Fruit fly (Drosophila melanogaster): Measurements from ENCODE around the gene Npc2d.
A peak's percentile ranks its signal among the peaks of the same experiment; 100 is the strongest.

Gene Npc2d

DNA sequence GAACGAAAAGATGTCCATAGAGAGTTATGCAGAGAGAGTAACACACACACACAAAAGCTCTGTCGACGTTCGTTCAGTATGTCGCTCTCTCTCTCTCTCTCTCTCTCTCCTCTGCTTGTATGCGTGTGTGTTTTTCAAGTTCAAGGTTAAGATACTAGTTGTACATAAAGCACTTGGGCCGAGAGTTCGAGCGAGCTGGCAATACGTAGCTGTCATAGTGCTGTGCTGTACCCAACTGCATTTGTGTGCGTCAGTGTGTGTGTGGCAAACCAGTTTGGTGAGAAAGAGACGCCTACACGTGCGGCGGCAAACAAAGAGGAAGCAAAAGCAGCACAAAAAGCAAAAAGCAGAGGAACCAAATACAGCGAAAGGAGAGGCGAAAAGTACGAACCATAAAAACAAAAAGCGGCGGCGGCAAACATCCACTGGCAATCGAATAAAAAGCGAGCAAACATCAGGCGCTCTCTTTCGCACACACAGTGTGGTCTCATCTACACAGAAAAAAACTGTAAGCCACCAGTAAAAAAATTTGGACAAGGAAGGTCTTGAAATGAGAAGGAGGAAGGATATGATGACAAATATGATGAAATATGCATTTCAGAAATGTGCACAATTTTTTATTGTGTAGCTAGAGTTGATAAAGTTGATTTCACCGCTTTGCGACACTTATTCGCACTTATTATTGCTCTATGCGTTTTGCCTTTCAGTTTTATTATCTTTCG lies 31.5 kb upstream of the Npc2d start (continued):
- no peak for TF ChIP-seq CG10543 (GFP tag; optimal IDR thresholded peaks at IDR 0.05)
- TF ChIP-seq Hsf (GFP tag; optimal IDR thresholded peaks at IDR 0.05): peak; percentile 75
- peak; percentile 81 for TF ChIP-seq CG32532 (GFP tag; IDR thresholded peaks at IDR 0.05)
- no peak for TF ChIP-seq Elba2 (GFP tag; optimal IDR thresholded peaks at IDR 0.05)
- peak; percentile 4; the same call in 1 of the 2 replicates for TF ChIP-seq Ravus (GFP tag; IDR thresholded peaks at IDR 0.05)
- peak; percentile 24 for TF ChIP-seq CG18262 (tag; optimal IDR thresholded peaks at IDR 0.05)
- TF ChIP-seq CG18476 (GFP tag; optimal IDR thresholded peaks at IDR 0.05): no peak
- TF ChIP-seq CG13624 (GFP tag; optimal IDR thresholded peaks at IDR 0.05): peak; percentile 72
- 0 out of 2 replicates have a peak, but pooled peaks have one; percentile 9 for TF ChIP-seq danr (GFP tag; IDR thresholded peaks at IDR 0.05)
- TF ChIP-seq Hand (GFP tag; optimal IDR thresholded peaks at IDR 0.05): peak; percentile 15
- TF ChIP-seq onecut (GFP tag; IDR thresholded peaks at IDR 0.05): no peak
- 0 out of 3 replicates have a peak, but pooled peaks have one; percentile 51 for TF ChIP-seq sr (GFP tag; IDR thresholded peaks at IDR 0.05)
- TF ChIP-seq CG30020 (tag; optimal IDR thresholded peaks at IDR 0.05): no peak
- TF ChIP-seq Lhr (GFP tag; optimal IDR thresholded peaks at IDR 0.05): no peak
- TF ChIP-seq slp2 (GFP tag; optimal IDR thresholded peaks at IDR 0.05): peak; percentile 76
- no peak for TF ChIP-seq ato (GFP tag; IDR thresholded peaks at IDR 0.05; ENCODE audit: partially characterized antibody)
- TF ChIP-seq E2f1 (GFP tag; IDR thresholded peaks at IDR 0.05): 0 out of 2 replicates have a peak, but pooled peaks have one; percentile 46
- no peak for TF ChIP-seq CG4282 (GFP tag; optimal IDR thresholded peaks at IDR 0.05)
- no peak for TF ChIP-seq Usf (GFP tag; optimal IDR thresholded peaks at IDR 0.05)
- TF ChIP-seq BEAF-32 (GFP tag; optimal IDR thresholded peaks at IDR 0.05): no peak
- TF ChIP-seq her (GFP tag; optimal IDR thresholded peaks at IDR 0.05): peak; percentile 69
- TF ChIP-seq hth (optimal IDR thresholded peaks at IDR 0.05): no peak
- peak; percentile 62; the same call in 2 of the 3 replicates for TF ChIP-seq ci (GFP tag; IDR thresholded peaks at IDR 0.05)
- peak; percentile 67 for TF ChIP-seq CG9609 (GFP tag; optimal IDR thresholded peaks at IDR 0.05)
- peak; percentile 65; the same call in 2 of the 3 replicates for TF ChIP-seq Dbx (GFP tag; IDR thresholded peaks at IDR 0.05)
- TF ChIP-seq Lpt (GFP tag; optimal IDR thresholded peaks at IDR 0.05): no peak
- TF ChIP-seq CG7987 (GFP tag; optimal IDR thresholded peaks at IDR 0.05): peak; percentile 19
- peak; percentile 96 for TF ChIP-seq cg (GFP tag; optimal IDR thresholded peaks at IDR 0.05)
- TF ChIP-seq luna (GFP tag; optimal IDR thresholded peaks at IDR 0.05): peak; percentile 35
- TF ChIP-seq CG8944 (GFP tag; optimal IDR thresholded peaks at IDR 0.05): peak; percentile 69
- peak; percentile 41 for TF ChIP-seq emc (GFP tag; optimal IDR thresholded peaks at IDR 0.05)
- peak; percentile 44 for TF ChIP-seq Ssrp (tag; optimal IDR thresholded peaks at IDR 0.05)
- no peak for TF ChIP-seq Dip2 (GFP tag; IDR thresholded peaks at IDR 0.05)
- TF ChIP-seq yki (optimal IDR thresholded peaks at IDR 0.05): peak; percentile 4
- TF ChIP-seq CG8281 (tag; optimal IDR thresholded peaks at IDR 0.05): no peak
- TF ChIP-seq sqz (GFP tag; optimal IDR thresholded peaks at IDR 0.05): peak; percentile 41
- TF ChIP-seq gce (GFP tag; IDR thresholded peaks at IDR 0.05): peak; percentile 16; the same call in 1 of the 3 replicates
- no peak for TF ChIP-seq Sry-β (GFP tag; optimal IDR thresholded peaks at IDR 0.05)
- peak; percentile 53; the same call in 1 of the 2 replicates for TF ChIP-seq CG11696 (GFP tag; IDR thresholded peaks at IDR 0.05)
- TF ChIP-seq C15 (GFP tag; IDR thresholded peaks at IDR 0.05): peak; percentile 59; the same call in 1 of the 3 replicates
- no peak for TF ChIP-seq oc (tag; optimal IDR thresholded peaks at IDR 0.05)
- TF ChIP-seq CG11504 (tag; optimal IDR thresholded peaks at IDR 0.05): peak; percentile 67
- TF ChIP-seq HLH4C (GFP tag; IDR thresholded peaks at IDR 0.05; ENCODE audit: partially characterized antibody): no peak
- no peak for TF ChIP-seq CG6765 (GFP tag; optimal IDR thresholded peaks at IDR 0.05)
- TF ChIP-seq CG15269 (tag; optimal IDR thresholded peaks at IDR 0.05): peak; percentile 52
- TF ChIP-seq CG7271 (tag; optimal IDR thresholded peaks at IDR 0.05): no peak
- peak; percentile 71 for TF ChIP-seq zfh2 (GFP tag; optimal IDR thresholded peaks at IDR 0.05)
- TF ChIP-seq so (GFP tag; IDR thresholded peaks at IDR 0.05): 0 out of 3 replicates have a peak, but pooled peaks have one; percentile 61
- peak; percentile 53 for TF ChIP-seq Mes4 (GFP tag; optimal IDR thresholded peaks at IDR 0.05)
- peak; percentile 72 for TF ChIP-seq CG33213 (GFP tag; optimal IDR thresholded peaks at IDR 0.05)
- TF ChIP-seq CTCF (GFP tag; optimal IDR thresholded peaks at IDR 0.05): no peak
